Worm (Caenorhabditis elegans) whole organism, L3 larva: ENCODE data around the gene nhr-35.

Source experiments
- ceh-82 ChIP-seq: fragments of 150-350 bp; optimal IDR thresholded peaks from 2 replicates; lab custom pipeline; 2014; ENCODE audit warnings: missing biosample characterization, missing genetic modification characterization
- fkh-2 ChIP-seq: fragments of 150-350 bp; optimal IDR thresholded peaks from 2 replicates; lab custom pipeline; 2014; ENCODE audit warnings: missing biosample characterization, missing genetic modification reagents, missing genetic modification characterization
- nhr-11 ChIP-seq: fragments of 150-350 bp; optimal IDR thresholded peaks from 2 replicates; lab custom pipeline; 2014; ENCODE audit warnings: missing biosample characterization, missing genetic modification characterization
- nhr-12 ChIP-seq: fragments of 150-350 bp; optimal IDR thresholded peaks from 2 replicates; lab custom pipeline; 2014; ENCODE audit warnings: missing biosample characterization, missing genetic modification characterization
- pha-4 ChIP-seq: fragments of 150-350 bp; optimal IDR thresholded peaks from 2 replicates; lab custom pipeline; 2014; ENCODE audit warnings: missing biosample characterization, missing genetic modification reagents, missing genetic modification characterization
- snpc-4 ChIP-seq: fragments of 150-350 bp; optimal IDR thresholded peaks from 2 replicates; lab custom pipeline; 2014; ENCODE audit warnings: missing biosample characterization, missing genetic modification characterization
- unc-39 ChIP-seq: sonication (generic microtip); optimal IDR thresholded peaks from 4 replicates; lab custom pipeline; 2017; ENCODE audit warnings: missing biosample characterization, missing genetic modification characterization
- unc-62 ChIP-seq: fragments of 150-350 bp; sonication (generic microtip); optimal IDR thresholded peaks from 4 replicates; lab custom pipeline; 2014; ENCODE audit warnings: missing biosample characterization, missing genetic modification reagents, missing genetic modification characterization
- zag-1 ChIP-seq: fragments of 150-350 bp; optimal IDR thresholded peaks from 2 replicates; lab custom pipeline; 2014; ENCODE audit warnings: missing biosample characterization, missing genetic modification characterization
- ztf-11 ChIP-seq: fragments of 150-350 bp; optimal IDR thresholded peaks from 2 replicates; lab custom pipeline; 2014; ENCODE audit warnings: missing biosample characterization, missing genetic modification characterization
- ztf-4 ChIP-seq: fragments of 150-350 bp; optimal IDR thresholded peaks from 2 replicates; lab custom pipeline; 2014; ENCODE audit warnings: missing biosample characterization, missing genetic modification characterization

- no peak for TF ChIP-seq zag-1
- no peak for TF ChIP-seq unc-39 (tag; lab: Kevin White, UChicago)
- TF ChIP-seq ztf-4, result no peak
- no peak for TF ChIP-seq fkh-2 (tag; lab: Kevin White, UChicago)
- TF ChIP-seq nhr-11 (tag; lab: Kevin White, UChicago), result no peak
- no peak for TF ChIP-seq pha-4 (tag; lab: Kevin White, UChicago)
- no peak for TF ChIP-seq nhr-12
- TF ChIP-seq snpc-4 (tag; lab: Kevin White, UChicago), result peak; percentile 45
- no peak for TF ChIP-seq unc-62 (GFP tag; lab: Kevin White, UChicago)
- no peak for TF ChIP-seq ceh-82 (tag; lab: Kevin White, UChicago)
- TF ChIP-seq ztf-11 (tag; lab: Kevin White, UChicago), result no peak
Observed at ce11 chrX:4513657-4514143, 18.8 kb upstream of the nhr-35 start, which contains the start of gene spr-3.
